Worm (Caenorhabditis elegans): ENCODE measurements around the gene F55A11.1.

DNA sequence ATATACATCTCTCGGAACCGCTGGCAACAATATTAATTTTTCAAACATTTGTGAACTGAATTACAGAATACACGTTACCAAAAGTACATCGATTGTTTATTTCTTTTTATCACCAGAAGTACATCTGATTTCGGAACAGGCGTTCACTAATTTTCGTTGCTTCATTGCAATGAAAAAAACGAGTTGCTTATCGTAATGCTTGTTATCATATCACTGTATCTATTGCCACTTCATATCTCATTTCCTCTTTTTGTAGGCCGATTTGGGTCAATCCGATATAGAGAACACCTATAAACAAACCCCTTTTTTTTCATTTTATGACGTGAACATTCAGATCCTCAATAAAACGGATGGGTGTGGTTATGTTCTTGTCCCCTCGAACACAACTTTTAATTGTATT, 26.9 kb downstream of the F55A11.1 start:
- TF ChIP-seq ama-1 (optimal IDR thresholded peaks at IDR 0.05) (no peak), ceh-13 (GFP tag; optimal IDR thresholded peaks at IDR 0.05) (no peak), pes-1 (GFP tag; IDR thresholded peaks at IDR 0.05) (no peak), hmbx-1 (tag; optimal IDR thresholded peaks at IDR 0.05) (no peak), scrt-1 (GFP tag; IDR thresholded peaks at IDR 0.05) (no peak), ets-7 (tag; optimal IDR thresholded peaks at IDR 0.05) (no peak), hmg-4 (GFP tag; optimal IDR thresholded peaks at IDR 0.05) (no peak), aly-1 (tag; optimal IDR thresholded peaks at IDR 0.05) (no peak), B0310.2 (tag; optimal IDR thresholded peaks at IDR 0.05) (no peak), flt-1 (GFP tag; IDR thresholded peaks at IDR 0.05) (no peak), F13C5.2 (tag; optimal IDR thresholded peaks at IDR 0.05) (no peak), tra-4 (tag; optimal IDR thresholded peaks at IDR 0.05) (no peak)
